Fruit fly (Drosophila melanogaster) Kc167 (cell line): Measurements from ENCODE around the gene CG14650.

Experiments used
- Myc ChIP-seq: fragments of >200 bp; optimal IDR thresholded peaks from 2 replicates; lab custom pipeline; 2017; ENCODE audit warnings: missing external identifiers
- h ChIP-seq: fragments of >200 bp; optimal IDR thresholded peaks from 3 replicates; lab custom pipeline; 2018; ENCODE audit warnings: missing external identifiers
- insv ChIP-seq: fragments of >200 bp; optimal IDR thresholded peaks from 3 replicates; lab custom pipeline; 2018; ENCODE audit warnings: missing external identifiers
- psq ChIP-seq: fragments of >200 bp; optimal IDR thresholded peaks from 2 replicates; lab custom pipeline; 2017; ENCODE audit warnings: missing external identifiers

DNA sequence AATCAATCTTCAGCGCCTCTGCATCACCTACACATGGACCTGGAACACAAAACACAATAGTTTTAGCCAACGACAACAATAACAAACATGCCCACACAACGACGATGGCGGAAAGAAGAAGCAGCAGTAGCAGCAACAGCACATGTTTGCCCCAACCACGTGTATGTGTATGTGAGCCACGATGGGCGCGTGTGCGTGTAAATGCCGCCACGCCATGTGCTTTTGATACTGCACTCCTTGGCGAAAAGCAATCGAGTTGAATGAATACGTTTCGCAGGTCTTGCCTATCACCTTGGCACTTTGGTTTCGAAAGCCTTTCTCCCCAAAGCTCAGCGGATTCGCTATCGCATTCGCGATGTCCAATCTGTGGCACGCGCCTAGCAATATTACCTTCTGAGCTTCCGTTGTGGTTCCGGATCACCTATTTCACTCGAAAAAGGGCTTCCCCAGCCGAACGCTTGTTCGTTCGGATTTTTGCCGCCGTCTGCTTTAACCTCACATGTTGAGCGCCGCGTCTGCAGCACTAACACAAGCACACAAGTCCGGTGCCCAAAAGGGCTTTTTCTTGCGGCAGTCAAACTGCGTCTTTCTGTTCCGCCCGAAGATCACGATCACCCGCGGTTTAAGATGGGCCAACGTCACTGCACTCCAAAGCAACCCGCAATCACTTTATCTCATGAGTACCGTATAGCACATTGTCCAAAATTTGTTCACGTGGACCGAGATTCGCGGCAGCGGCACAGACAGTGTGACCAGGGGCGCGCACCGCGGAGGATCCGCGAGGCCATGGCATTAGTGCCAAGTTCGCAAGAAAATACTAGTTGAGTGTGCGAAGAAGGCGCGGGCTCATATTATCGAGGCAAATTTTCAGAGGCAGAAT, 8.4 kb upstream of the CG14650 start, which contains the start of gene srl:
- no peak for TF ChIP-seq h
- no peak for TF ChIP-seq psq (lab: Kevin White, UChicago)
- TF ChIP-seq Myc (lab: Kevin White, UChicago), result no peak
- TF ChIP-seq insv (lab: Kevin White, UChicago), result no peak
